Fruit fly (Drosophila melanogaster) whole organism, embryonic: ENCODE data around the gene CG17768.

Source experiments
- Awh ChIP-seq: fragments of 200-800 bp; sonication (Bioruptor generic); IDR thresholded peaks from 2 replicates; pipeline ENCODE4, ENCODE4 v1.3.6; 2022; ENCODE audit warnings: missing biosample characterization, missing genetic modification characterization
- BtbVII ChIP-seq: fragments of 200-800 bp; sonication (Bioruptor generic); optimal IDR thresholded peaks from 3 replicates; lab custom pipeline; 2017; ENCODE audit warnings: missing biosample characterization, mild to moderate bottlenecking, missing genetic modification characterization
- CG12104 ChIP-seq: fragments of 200-800 bp; sonication (Bioruptor generic); optimal IDR thresholded peaks from 3 replicates; lab custom pipeline; 2016; ENCODE audit warnings: missing biosample characterization, missing genetic modification characterization
- CG16815 ChIP-seq: fragments of 200-800 bp; sonication (Bioruptor generic); optimal IDR thresholded peaks from 3 replicates; lab custom pipeline; 2017; ENCODE audit warnings: missing biosample characterization, mild to moderate bottlenecking, missing genetic modification characterization
- CG17361 ChIP-seq: fragments of 200-800 bp; sonication (Bioruptor generic); IDR thresholded peaks from 3 replicates; pipeline ENCODE4 v1.3.6; 2022; ENCODE audit warnings: missing biosample characterization, missing genetic modification characterization
- CG17829 ChIP-seq: fragments of 200-800 bp; optimal IDR thresholded peaks from 2 replicates; lab custom pipeline; 2019; ENCODE audit warnings: missing biosample characterization, mild to moderate bottlenecking, missing genetic modification characterization, moderate library complexity
- CG1792 ChIP-seq: fragments of 200-800 bp; sonication (Bioruptor generic); optimal IDR thresholded peaks from 2 replicates; lab custom pipeline; 2016; ENCODE audit warnings: missing biosample characterization, missing genetic modification characterization
- CG2199 ChIP-seq: fragments of 200-800 bp; sonication (Bioruptor generic); IDR thresholded peaks from 3 replicates; pipeline ENCODE4 v1.3.6; 2022; ENCODE audit warnings: missing biosample characterization, missing genetic modification characterization
- CG2678 ChIP-seq: fragments of 200-800 bp; sonication (Bioruptor generic); optimal IDR thresholded peaks from 3 replicates; lab custom pipeline; 2019; ENCODE audit warnings: missing biosample characterization, mild to moderate bottlenecking, missing genetic modification characterization, moderate library complexity
- CG31365 ChIP-seq: fragments of 200-800 bp; sonication (Bioruptor generic); optimal IDR thresholded peaks from 2 replicates; lab custom pipeline; 2018; ENCODE audit warnings: missing biosample characterization, mild to moderate bottlenecking, missing genetic modification characterization
- CG3847 ChIP-seq: fragments of 200-800 bp; sonication (Bioruptor generic); IDR thresholded peaks from 2 replicates; pipeline ENCODE4 v1.3.6; 2022; ENCODE audit warnings: missing biosample characterization, missing genetic modification characterization
- CG3995 ChIP-seq: fragments of 200-800 bp; sonication (Bioruptor generic); optimal IDR thresholded peaks from 3 replicates; lab custom pipeline; 2016; ENCODE audit warnings: missing biosample characterization, missing genetic modification characterization
- CG7357 ChIP-seq: fragments of 200-800 bp; sonication (Bioruptor generic); IDR thresholded peaks from 3 replicates; pipeline ENCODE4 v1.3.6; 2022; ENCODE audit warnings: missing biosample characterization, missing genetic modification characterization
- CG7839 ChIP-seq: fragments of 200-800 bp; sonication (Bioruptor generic); optimal IDR thresholded peaks from 3 replicates; lab custom pipeline; 2018; ENCODE audit warnings: missing biosample characterization, mild to moderate bottlenecking, missing genetic modification characterization, moderate library complexity
- CG8924 ChIP-seq: fragments of 200-800 bp; optimal IDR thresholded peaks from 3 replicates; lab custom pipeline; 2019; ENCODE audit warnings: missing biosample characterization, mild to moderate bottlenecking, missing genetic modification characterization, moderate library complexity
- D19A ChIP-seq: fragments of 200-800 bp; optimal IDR thresholded peaks from 3 replicates; lab custom pipeline; 2019; ENCODE audit warnings: missing biosample characterization, mild to moderate bottlenecking, missing genetic modification characterization, moderate library complexity
- Dfd ChIP-seq, 2 experiments: fragments of >200 bp; optimal IDR thresholded peaks; 2 replicates each; lab custom pipeline; 2017; ENCODE audit warnings: missing biosample characterization in 2 of 2, missing genetic modification characterization in 2 of 2
- Dp ChIP-seq: fragments of 200-800 bp; sonication (Bioruptor generic); optimal IDR thresholded peaks from 2 replicates; lab custom pipeline; 2018; ENCODE audit warnings: missing biosample characterization, mild to moderate bottlenecking, missing genetic modification characterization, moderate library complexity
- E2f2 ChIP-seq: fragments of 200-800 bp; sonication (Bioruptor generic); IDR thresholded peaks from 2 replicates; pipeline ENCODE4 v1.3.6; 2022; ENCODE audit warnings: missing biosample characterization, missing genetic modification characterization
- Gsc ChIP-seq: fragments of 200-800 bp; sonication (Bioruptor generic); IDR thresholded peaks from 2 replicates; pipeline ENCODE4 v1.3.6; 2022; ENCODE audit warnings: missing biosample characterization, missing genetic modification characterization
- Lim3 ChIP-seq: fragments of 200-800 bp; sonication (Bioruptor generic); IDR thresholded peaks from 2 replicates; pipeline ENCODE4 v1.3.6; 2022; ENCODE audit warnings: missing biosample characterization, missing genetic modification characterization
- Myb ChIP-seq: fragments of 200-800 bp; sonication (Bioruptor generic); optimal IDR thresholded peaks from 2 replicates; lab custom pipeline; 2016; ENCODE audit warnings: missing biosample characterization, missing genetic modification characterization
- Poxn ChIP-seq: fragments of 200-800 bp; sonication (Bioruptor generic); IDR thresholded peaks from 2 replicates; pipeline ENCODE4 v1.3.6; 2022; ENCODE audit warnings: missing biosample characterization, missing genetic modification characterization
- Rfx ChIP-seq: fragments of 200-800 bp; sonication (Bioruptor generic); IDR thresholded peaks from 2 replicates; pipeline ENCODE4 v1.3.6; 2022; ENCODE audit warnings: missing biosample characterization, missing genetic modification characterization
- Scr ChIP-seq: fragments of 200-800 bp; sonication (Bioruptor generic); IDR thresholded peaks from 2 replicates; pipeline ENCODE4 v1.3.6; 2022; ENCODE audit warnings: missing biosample characterization, missing genetic modification characterization; ENCODE audit not compliant: partially characterized antibody
- Side ChIP-seq: fragments of 200-800 bp; sonication (Bioruptor generic); optimal IDR thresholded peaks from 2 replicates; lab custom pipeline; 2016; ENCODE audit warnings: missing biosample characterization, missing genetic modification characterization
- Sox100B ChIP-seq: fragments of 200-800 bp; sonication (Bioruptor generic); optimal IDR thresholded peaks from 3 replicates; lab custom pipeline; 2018; ENCODE audit warnings: missing biosample characterization, mild to moderate bottlenecking, missing genetic modification characterization
- aop ChIP-seq: fragments of 200-800 bp; sonication (Bioruptor generic); IDR thresholded peaks from 2 replicates; pipeline ENCODE4 v1.3.6; 2022; ENCODE audit warnings: missing biosample characterization, missing genetic modification characterization
- ato ChIP-seq: fragments of 200-800 bp; sonication (Bioruptor generic); IDR thresholded peaks from 2 replicates; pipeline ENCODE4 v1.3.6; 2022; ENCODE audit warnings: missing biosample characterization, missing genetic modification characterization; ENCODE audit not compliant: partially characterized antibody
- bbx ChIP-seq: fragments of 200-800 bp; sonication (Bioruptor generic); IDR thresholded peaks from 2 replicates; pipeline ENCODE4 v1.3.6; 2022; ENCODE audit warnings: missing biosample characterization, missing genetic modification characterization; ENCODE audit not compliant: partially characterized antibody
- bcd ChIP-seq: fragments of 200-800 bp; sonication (Bioruptor generic); optimal IDR thresholded peaks from 2 replicates; lab custom pipeline; 2017; ENCODE audit warnings: missing biosample characterization, mild to moderate bottlenecking, missing genetic modification characterization
- bowl ChIP-seq: fragments of 200-800 bp; sonication (Bioruptor generic); IDR thresholded peaks from 2 replicates; pipeline ENCODE4 v1.3.6; 2022; ENCODE audit warnings: missing biosample characterization, missing genetic modification characterization
- croc ChIP-seq: fragments of 200-800 bp; sonication (Bioruptor generic); conservative IDR thresholded peaks from 3 replicates; pipeline ENCODE4 v1.3.6; 2022; ENCODE audit warnings: missing biosample characterization, missing genetic modification characterization
- dimm ChIP-seq: fragments of 200-800 bp; sonication (Bioruptor generic); IDR thresholded peaks from 2 replicates; pipeline ENCODE4 v1.3.6; 2022; ENCODE audit warnings: missing biosample characterization, missing genetic modification characterization
- dm ChIP-seq: fragments of 200-800 bp; sonication (Bioruptor generic); optimal IDR thresholded peaks from 3 replicates; lab custom pipeline; 2016; ENCODE audit warnings: missing biosample characterization, missing genetic modification characterization
- dpn ChIP-seq, 2 experiments: fragments of 200-800 bp; sonication (Bioruptor generic); optimal IDR thresholded peaks; 3 replicates each; lab custom pipeline; 2016; ENCODE audit warnings: missing biosample characterization in 2 of 2, missing genetic modification characterization in 2 of 2
- emc ChIP-seq: fragments of 200-800 bp; sonication (Bioruptor generic); optimal IDR thresholded peaks from 2 replicates; lab custom pipeline; 2016; ENCODE audit warnings: missing biosample characterization, missing genetic modification characterization
- exex ChIP-seq: fragments of 200-800 bp; sonication (Bioruptor generic); optimal IDR thresholded peaks from 4 replicates; lab custom pipeline; 2018; ENCODE audit warnings: missing biosample characterization, mild to moderate bottlenecking, missing genetic modification characterization, moderate library complexity
- ind ChIP-seq: fragments of 200-800 bp; sonication (Bioruptor generic); optimal IDR thresholded peaks from 3 replicates; lab custom pipeline; 2016; ENCODE audit warnings: missing biosample characterization, missing genetic modification characterization
- kay ChIP-seq: fragments of 200-800 bp; sonication (Bioruptor generic); optimal IDR thresholded peaks from 2 replicates; lab custom pipeline; 2016; ENCODE audit warnings: missing biosample characterization, missing genetic modification characterization
- lola ChIP-seq, 3 experiments: fragments of >200 bp in 2 of 3; fragments of 200-800 bp in 1 of 3; sonication (Bioruptor generic) in 1 of 3; optimal IDR thresholded peaks; 2 replicates each; lab custom pipeline; 2017 to 2019; ENCODE audit warnings: missing biosample characterization in 3 of 3, missing genetic modification characterization in 3 of 3, mild to moderate bottlenecking in 1 of 3, moderate library complexity in 1 of 3
- luna ChIP-seq: fragments of 200-800 bp; sonication (Bioruptor generic); optimal IDR thresholded peaks from 2 replicates; lab custom pipeline; 2016; ENCODE audit warnings: missing biosample characterization, missing genetic modification characterization
- pfk ChIP-seq: fragments of 200-800 bp; sonication (Bioruptor generic); optimal IDR thresholded peaks from 2 replicates; lab custom pipeline; 2018; ENCODE audit warnings: missing biosample characterization, mild to moderate bottlenecking, missing genetic modification characterization, moderate library complexity
- prd ChIP-seq, 3 experiments: fragments of >200 bp in 2 of 3; fragments of 200-800 bp in 1 of 3; sonication (Bioruptor generic) in 1 of 3; optimal IDR thresholded peaks in 2 of 3; IDR thresholded peaks in 1 of 3; 2 replicates in 2 of 3; 3 replicates in 1 of 3; pipeline versions ENCODE4 v1.3.6 to Lab custom; 2017 to 2022; ENCODE audit warnings: missing biosample characterization in 1 of 3, missing genetic modification characterization in 1 of 3
- psq ChIP-seq: fragments of 200-800 bp; sonication (Bioruptor generic); optimal IDR thresholded peaks from 2 replicates; lab custom pipeline; 2017; ENCODE audit warnings: missing biosample characterization, missing genetic modification characterization
- row ChIP-seq: fragments of 200-800 bp; sonication (Bioruptor generic); IDR thresholded peaks from 3 replicates; pipeline ENCODE4 v1.3.6; 2022; ENCODE audit warnings: missing biosample characterization, missing genetic modification characterization
- tgo ChIP-seq: fragments of 200-800 bp; sonication (Bioruptor generic); IDR thresholded peaks from 3 replicates; pipeline ENCODE4 v1.3.6; 2022; ENCODE audit warnings: missing biosample characterization, missing genetic modification characterization
- vvl ChIP-seq: fragments of 200-800 bp; sonication (Bioruptor generic); IDR thresholded peaks from 2 replicates; pipeline ENCODE4 v1.3.6; 2022; ENCODE audit warnings: missing biosample characterization, missing genetic modification characterization

The CG17768 gene

dm6 chr2L:10413251-10414127, 8.5 kb upstream of the CG17768 start, which contains the start of the genes CG5355 and Klp31E (continued):
- TF ChIP-seq Dp, result no peak
- no peak for TF ChIP-seq Dfd (GFP tag; optimal IDR thresholded peaks at IDR 0.05; lab: Kevin White, UChicago)
- TF ChIP-seq CG12104, result peak; percentile 69
- peak; percentile 42 for TF ChIP-seq Side (GFP tag; lab: Kevin White, UChicago)
- peak; percentile 41 for TF ChIP-seq pfk (GFP tag; lab: Kevin White, UChicago)
- no peak; the same call in 1 of the 2 replicates for TF ChIP-seq E2f2 (GFP tag; lab: Robert Waterston, UW)
- TF ChIP-seq CG7357 (GFP tag; lab: Robert Waterston, UW), result peak; percentile 49; the same call in 1 of the 3 replicates
- TF ChIP-seq D19A (tag; lab: Kevin White, UChicago), result no peak
- peak; percentile 55 for TF ChIP-seq ind (GFP tag; lab: Kevin White, UChicago)
- TF ChIP-seq bcd (GFP tag; lab: Kevin White, UChicago), result peak; percentile 72
- TF ChIP-seq Lim3 (GFP tag; lab: Robert Waterston, UW), result no peak
- TF ChIP-seq bowl (GFP tag; lab: Robert Waterston, UW), result no peak
- no peak for TF ChIP-seq Gsc (GFP tag; lab: Robert Waterston, UW)
- TF ChIP-seq CG2678 (tag; lab: Kevin White, UChicago), result no peak
- TF ChIP-seq CG8924, result peak; percentile 76
- TF ChIP-seq CG31365 (tag; lab: Kevin White, UChicago), result no peak
- peak; percentile 42; the same call in 1 of the 2 replicates for TF ChIP-seq ato (GFP tag; lab: Robert Waterston, UW)
- TF ChIP-seq kay (GFP tag; lab: Kevin White, UChicago), result peak; percentile 48
- TF ChIP-seq emc (GFP tag; lab: Kevin White, UChicago), result no peak
- no peak for TF ChIP-seq Awh
- TF ChIP-seq tgo (GFP tag; lab: Robert Waterston, UW), result peak; percentile 64; the same call in 2 of the 3 replicates
- TF ChIP-seq CG17361, result peak; percentile 95
- peak; percentile 88 for TF ChIP-seq row (GFP tag; lab: Robert Waterston, UW)
- TF ChIP-seq dimm (GFP tag; lab: Robert Waterston, UW), result no peak
- TF ChIP-seq dm (GFP tag; lab: Kevin White, UChicago), result peak; percentile 18
- peak; percentile 72 for TF ChIP-seq Sox100B
- peak; percentile 11 for TF ChIP-seq Myb (GFP tag; lab: Kevin White, UChicago)
- peak; percentile 56 for TF ChIP-seq BtbVII (GFP tag; lab: Kevin White, UChicago)
- TF ChIP-seq CG3847 (GFP tag; lab: Robert Waterston, UW), result no peak; the same call in 1 of the 2 replicates
- TF ChIP-seq CG7839 (tag; lab: Kevin White, UChicago), result peak; percentile 74
- peak; percentile 42 for TF ChIP-seq CG1792
- TF ChIP-seq CG16815 (GFP tag; lab: Kevin White, UChicago), result peak; percentile 64
- TF ChIP-seq Scr, result peak; percentile 81
- TF ChIP-seq luna (GFP tag; lab: Kevin White, UChicago), result no peak
- TF ChIP-seq prd (optimal IDR thresholded peaks at IDR 0.05; lab: Kevin White, UChicago), result no peak
- peak; percentile 73 for TF ChIP-seq prd (GFP tag; IDR thresholded peaks at IDR 0.05; lab: Robert Waterston, UW)
- 0 out of 3 replicates have a peak, but pooled peaks have one; percentile 24 for TF ChIP-seq CG2199 (GFP tag; lab: Robert Waterston, UW)
- TF ChIP-seq exex (tag; lab: Kevin White, UChicago), result peak; percentile 46
- no peak for TF ChIP-seq psq (GFP tag; lab: Kevin White, UChicago)
- TF ChIP-seq lola (GFP tag; optimal IDR thresholded peaks at IDR 0.05; lab: Kevin White, UChicago), result peak in 1 of 3 experiments; percentile 82
- peak; percentile 76 for TF ChIP-seq bbx
- 0 out of 2 replicates have a peak, but pooled peaks have one; percentile 11 for TF ChIP-seq aop (GFP tag; lab: Robert Waterston, UW)
- TF ChIP-seq dpn (GFP tag; optimal IDR thresholded peaks at IDR 0.05; lab: Kevin White, UChicago), result peak; percentile 37 to 41
- TF ChIP-seq Rfx, result peak; percentile 53
- peak; percentile 38 for TF ChIP-seq croc (GFP tag; lab: Robert Waterston, UW)
- no peak for TF ChIP-seq Poxn (GFP tag; lab: Robert Waterston, UW)
- peak; percentile 84 for TF ChIP-seq CG17829 (tag; lab: Kevin White, UChicago)
- peak; percentile 10 for TF ChIP-seq CG3995 (GFP tag; lab: Kevin White, UChicago)
- TF ChIP-seq vvl (GFP tag; lab: Robert Waterston, UW), result peak; percentile 62
